Fruit fly (Drosophila melanogaster): Measurements from ENCODE around the gene shps.
A peak's percentile ranks its signal among the peaks of the same experiment; 100 is the strongest.

Gene shps

DNA sequence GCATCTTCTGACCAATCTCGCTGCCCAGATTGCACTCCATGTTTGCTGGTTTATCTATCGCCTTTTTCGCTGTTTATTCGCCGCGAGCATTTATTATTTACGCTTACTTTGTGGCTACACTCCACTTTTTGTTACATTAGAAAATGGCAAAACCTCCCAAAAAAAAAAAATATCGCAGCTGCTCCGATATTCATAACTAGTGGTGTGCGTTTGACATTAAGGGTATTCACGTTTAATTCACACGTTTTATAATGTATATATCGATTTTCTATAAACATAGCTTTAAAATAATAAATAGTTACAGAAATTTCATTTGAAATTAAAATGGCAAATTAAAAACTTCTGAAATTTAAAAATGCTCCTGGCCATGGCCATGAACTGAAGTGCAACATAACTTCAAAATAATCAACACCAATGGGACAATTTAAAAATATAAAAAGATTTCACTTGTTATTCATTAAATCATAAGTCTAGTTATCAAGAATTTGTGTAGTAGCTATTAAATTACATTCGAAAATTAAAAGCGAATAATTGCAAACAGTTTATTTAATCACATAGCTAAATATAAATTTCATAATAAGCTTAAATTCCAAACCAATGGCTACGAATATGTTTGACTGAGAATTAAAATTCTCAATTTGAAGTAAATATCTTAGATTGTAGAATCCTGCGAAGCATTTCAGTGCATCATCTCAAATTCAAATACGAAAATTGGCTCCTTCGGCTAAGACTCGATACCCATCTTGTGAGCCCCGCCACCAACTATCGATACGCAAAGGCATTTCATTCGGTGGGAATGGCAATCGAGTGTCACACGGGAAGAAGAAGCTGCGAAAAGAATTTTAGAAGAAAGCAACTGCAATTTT is 39.1 kb downstream of the shps start, which contains the start of the genes Nab2 and BRWD3 (continued):
- peak; percentile 62 for TF ChIP-seq unc-4 (GFP tag; IDR thresholded peaks at IDR 0.05; ENCODE audit: partially characterized antibody)
- TF ChIP-seq NFAT (GFP tag; IDR thresholded peaks at IDR 0.05), result peak; percentile 69
- peak; percentile 47 for TF ChIP-seq Dp (GFP tag; optimal IDR thresholded peaks at IDR 0.05)
- TF ChIP-seq Oaz (GFP tag; IDR thresholded peaks at IDR 0.05), result peak; percentile 30; the same call in 1 of the 2 replicates
- TF ChIP-seq kni (GFP tag; optimal IDR thresholded peaks at IDR 0.05), result no peak
- TF ChIP-seq CG10147 (GFP tag; optimal IDR thresholded peaks at IDR 0.05), result no peak
- no peak for TF ChIP-seq NC2β (GFP tag; optimal IDR thresholded peaks at IDR 0.05)
- TF ChIP-seq ewg (GFP tag; optimal IDR thresholded peaks at IDR 0.05), result no peak
- no peak for TF ChIP-seq Dip2 (GFP tag; IDR thresholded peaks at IDR 0.05)
- TF ChIP-seq danr (GFP tag; IDR thresholded peaks at IDR 0.05), result no peak
- no peak for TF ChIP-seq Trl (optimal IDR thresholded peaks at IDR 0.05)
- TF ChIP-seq Trl (GFP tag; optimal IDR thresholded peaks at IDR 0.05), result peak; percentile 27
- no peak for TF ChIP-seq CG8281 (tag; optimal IDR thresholded peaks at IDR 0.05)
- no peak for TF ChIP-seq CG31365 (tag; optimal IDR thresholded peaks at IDR 0.05)
- peak; percentile 62 for TF ChIP-seq CG12391 (tag; optimal IDR thresholded peaks at IDR 0.05)
- peak; percentile 31 for TF ChIP-seq NfI (GFP tag; optimal IDR thresholded peaks at IDR 0.05)
- peak; percentile 20; the same call in 1 of the 2 replicates for TF ChIP-seq sens-2 (GFP tag; IDR thresholded peaks at IDR 0.05)
- no peak for TF ChIP-seq twi (tag; optimal IDR thresholded peaks at IDR 0.05)
- TF ChIP-seq CG11456 (GFP tag; IDR thresholded peaks at IDR 0.05), result peak; percentile 51; the same call in 2 of the 3 replicates
- TF ChIP-seq CG3065 (GFP tag; optimal IDR thresholded peaks at IDR 0.05), result no peak
- no peak for TF ChIP-seq oc (tag; optimal IDR thresholded peaks at IDR 0.05)
- TF ChIP-seq prd (optimal IDR thresholded peaks at IDR 0.05), result no peak
- TF ChIP-seq prd (GFP tag; IDR thresholded peaks at IDR 0.05), result peak; percentile 56
- TF ChIP-seq Ptx1 (GFP tag; IDR thresholded peaks at IDR 0.05), result peak; percentile 35; the same call in 1 of the 2 replicates
- TF ChIP-seq CG14710 (tag; optimal IDR thresholded peaks at IDR 0.05), result peak; percentile 64
- TF ChIP-seq kay (GFP tag; optimal IDR thresholded peaks at IDR 0.05), result no peak
- no peak for TF ChIP-seq Awh (GFP tag; IDR thresholded peaks at IDR 0.05)
- TF ChIP-seq dysf (GFP tag; IDR thresholded peaks at IDR 0.05), result peak; percentile 53; the same call in 1 of the 3 replicates
- TF ChIP-seq pho (GFP tag; optimal IDR thresholded peaks at IDR 0.05), result peak; percentile 1
- no peak for TF ChIP-seq HLHmδ (GFP tag; optimal IDR thresholded peaks at IDR 0.05)
- no peak for TF ChIP-seq shn (GFP tag; optimal IDR thresholded peaks at IDR 0.05)
- no peak for TF ChIP-seq CG3726 (GFP tag; IDR thresholded peaks at IDR 0.05)
- no peak for TF ChIP-seq Fer1 (GFP tag; optimal IDR thresholded peaks at IDR 0.05)
- TF ChIP-seq B-H2 (GFP tag; optimal IDR thresholded peaks at IDR 0.05), result no peak
- no peak for TF ChIP-seq Dad (GFP tag; optimal IDR thresholded peaks at IDR 0.05)
- TF ChIP-seq grn (GFP tag; optimal IDR thresholded peaks at IDR 0.05), result no peak
- TF ChIP-seq CG13775 (GFP tag; optimal IDR thresholded peaks at IDR 0.05), result peak; percentile 68
- TF ChIP-seq bcd (GFP tag; optimal IDR thresholded peaks at IDR 0.05), result peak; percentile 22
- peak; percentile 78 for TF ChIP-seq Sry-δ (GFP tag; optimal IDR thresholded peaks at IDR 0.05)
- TF ChIP-seq Optix (GFP tag; IDR thresholded peaks at IDR 0.05), result no peak
- TF ChIP-seq CG17912 (GFP tag; optimal IDR thresholded peaks at IDR 0.05), result no peak
- TF ChIP-seq CG18011 (GFP tag; optimal IDR thresholded peaks at IDR 0.05), result no peak
- TF ChIP-seq gem (tag; optimal IDR thresholded peaks at IDR 0.05), result no peak
- TF ChIP-seq CG14965 (GFP tag; optimal IDR thresholded peaks at IDR 0.05; ENCODE audit: borderline replicate concordance), result no peak
- TF ChIP-seq caup (GFP tag; optimal IDR thresholded peaks at IDR 0.05; ENCODE audit: severe bottlenecking), result no peak
- no peak for TF ChIP-seq da (GFP tag; optimal IDR thresholded peaks at IDR 0.05)
- no peak for TF ChIP-seq ham (GFP tag; IDR thresholded peaks at IDR 0.05)
- TF ChIP-seq Nf-YA (GFP tag; IDR thresholded peaks at IDR 0.05), result no peak
- no peak for TF ChIP-seq Hr78 (GFP tag; optimal IDR thresholded peaks at IDR 0.05)

Measured in whole organism, embryonic.